Worm (Caenorhabditis elegans) whole organism, mixed stage, embryonic: ENCODE data around the gene tat-1.

ENCODE experiments used
- M03D4.4 ChIP-seq: sonication (generic microtip); optimal IDR thresholded peaks from 2 replicates; lab custom pipeline; 2017; ENCODE audit warnings: mild to moderate bottlenecking, missing genetic modification characterization, missing compliant biosample characterization
- bed-3 ChIP-seq: fragments of 200-800 bp; sonication (Bioruptor generic); optimal IDR thresholded peaks from 3 replicates; lab custom pipeline; 2018; ENCODE audit warnings: mild to moderate bottlenecking, missing genetic modification characterization, moderate library complexity, missing compliant biosample characterization
- ceh-43 ChIP-seq: fragments of 200-800 bp; sonication (Bioruptor generic); optimal IDR thresholded peaks from 2 replicates; lab custom pipeline; 2018; ENCODE audit warnings: mild to moderate bottlenecking, missing genetic modification characterization, moderate library complexity, missing compliant biosample characterization
- ceh-83 ChIP-seq: fragments of 200-800 bp; sonication (Bioruptor generic); optimal IDR thresholded peaks from 2 replicates; lab custom pipeline; 2018; ENCODE audit warnings: mild to moderate bottlenecking, missing genetic modification characterization, missing compliant biosample characterization
- ces-1 ChIP-seq: fragments of 150-350 bp; optimal IDR thresholded peaks from 2 replicates; lab custom pipeline; 2014; ENCODE audit warnings: missing biosample characterization, missing genetic modification reagents, missing genetic modification characterization
- cnd-1 ChIP-seq: fragments of 200-800 bp; sonication (Bioruptor generic); optimal IDR thresholded peaks from 2 replicates; lab custom pipeline; 2018; ENCODE audit warnings: mild to moderate bottlenecking, missing genetic modification characterization, missing compliant biosample characterization
- elt-1 ChIP-seq: sonication (generic microtip); optimal IDR thresholded peaks from 2 replicates; lab custom pipeline; 2017; ENCODE audit warnings: missing genetic modification characterization, mild to moderate bottlenecking, missing compliant biosample characterization, antibody characterized with exemption, moderate library complexity, borderline replicate concordance; ENCODE audit not compliant: insufficient read depth
- flh-1 ChIP-seq: fragments of 200-800 bp; sonication (Bioruptor generic); optimal IDR thresholded peaks from 2 replicates; lab custom pipeline; 2018; ENCODE audit warnings: mild to moderate bottlenecking, missing genetic modification characterization, moderate library complexity, missing compliant biosample characterization
- ham-2 ChIP-seq: fragments of 200-800 bp; sonication (Bioruptor generic); optimal IDR thresholded peaks from 2 replicates; lab custom pipeline; 2018; ENCODE audit warnings: mild to moderate bottlenecking, missing genetic modification characterization, missing compliant biosample characterization
- hlh-1 ChIP-seq: fragments of 150-350 bp; optimal IDR thresholded peaks from 2 replicates; lab custom pipeline; 2014; ENCODE audit warnings: missing biosample characterization, missing genetic modification reagents, missing genetic modification characterization
- lin-13 ChIP-seq: fragments of 150-350 bp; optimal IDR thresholded peaks from 2 replicates; lab custom pipeline; 2014; ENCODE audit warnings: missing biosample characterization, missing genetic modification characterization
- lin-32 ChIP-seq: fragments of 200-800 bp; sonication (Bioruptor generic); optimal IDR thresholded peaks from 2 replicates; lab custom pipeline; 2018; ENCODE audit warnings: mild to moderate bottlenecking, missing genetic modification characterization, missing compliant biosample characterization
- mab-5 ChIP-seq: fragments of 150-350 bp; optimal IDR thresholded peaks from 2 replicates; lab custom pipeline; 2014; ENCODE audit warnings: missing biosample characterization, missing genetic modification characterization
- mep-1 ChIP-seq: fragments of 150-350 bp; optimal IDR thresholded peaks from 2 replicates; lab custom pipeline; 2017; ENCODE audit warnings: missing biosample characterization, missing genetic modification reagents, missing genetic modification characterization, inconsistent platforms
- mls-2 ChIP-seq: sonication (generic microtip); optimal IDR thresholded peaks from 2 replicates; lab custom pipeline; 2016; ENCODE audit warnings: mild to moderate bottlenecking, missing genetic modification characterization, moderate library complexity, missing compliant biosample characterization
- nhr-12 ChIP-seq: fragments of 150-350 bp; optimal IDR thresholded peaks from 2 replicates; lab custom pipeline; 2014; ENCODE audit warnings: missing biosample characterization, missing genetic modification characterization
- nhr-2 ChIP-seq: fragments of 150-350 bp; optimal IDR thresholded peaks from 2 replicates; lab custom pipeline; 2014; ENCODE audit warnings: missing biosample characterization, missing genetic modification characterization
- nhr-237 ChIP-seq: fragments of 150-350 bp; optimal IDR thresholded peaks from 2 replicates; lab custom pipeline; 2014; ENCODE audit warnings: missing biosample characterization, missing genetic modification characterization
- nhr-28 ChIP-seq: fragments of 150-350 bp; optimal IDR thresholded peaks from 2 replicates; lab custom pipeline; 2014; ENCODE audit warnings: missing biosample characterization, missing genetic modification characterization
- pha-4 ChIP-seq: fragments of 150-350 bp; optimal IDR thresholded peaks from 2 replicates; lab custom pipeline; 2018; ENCODE audit warnings: missing biosample characterization, missing genetic modification reagents, missing genetic modification characterization
- sptf-1 ChIP-seq: sonication (generic microtip); optimal IDR thresholded peaks from 2 replicates; lab custom pipeline; 2017; ENCODE audit warnings: mild to moderate bottlenecking, missing genetic modification characterization, moderate library complexity, missing compliant biosample characterization
- tbx-8 ChIP-seq: fragments of 200-800 bp; sonication (Bioruptor generic); optimal IDR thresholded peaks from 2 replicates; lab custom pipeline; 2018; ENCODE audit warnings: mild to moderate bottlenecking, missing genetic modification characterization, moderate library complexity, missing compliant biosample characterization
- unc-120 ChIP-seq: sonication (generic microtip); optimal IDR thresholded peaks from 2 replicates; lab custom pipeline; 2017; ENCODE audit warnings: missing genetic modification characterization, missing compliant biosample characterization; ENCODE audit not compliant: poor library complexity, severe bottlenecking
- unc-39 ChIP-seq: fragments of 150-350 bp; optimal IDR thresholded peaks from 2 replicates; lab custom pipeline; 2014; ENCODE audit warnings: missing biosample characterization, missing genetic modification characterization
- unc-62 ChIP-seq: fragments of 150-350 bp; optimal IDR thresholded peaks from 2 replicates; lab custom pipeline; 2014; ENCODE audit warnings: missing biosample characterization, missing genetic modification reagents, missing genetic modification characterization
- zip-8 ChIP-seq: fragments of 150-350 bp; optimal IDR thresholded peaks from 2 replicates; lab custom pipeline; 2014; ENCODE audit warnings: missing biosample characterization, missing genetic modification characterization
- ztf-11 ChIP-seq: fragments of 150-350 bp; optimal IDR thresholded peaks from 2 replicates; lab custom pipeline; 2014; ENCODE audit warnings: missing biosample characterization, missing genetic modification characterization

tat-1 gene

ce11 chrIII:12421708-12422107, at the start of gene tat-1:
TSS of gene tat-1 (minus strand) at chrIII:12421718.
- TF ChIP-seq ceh-43 (GFP tag; lab: Kevin White, UChicago) (no peak), zip-8 (tag; lab: Kevin White, UChicago) (no peak), ces-1 (GFP tag; lab: Kevin White, UChicago) (no peak), hlh-1 (no peak), unc-39 (tag; lab: Kevin White, UChicago) (no peak), nhr-237 (tag; lab: Kevin White, UChicago) (no peak), tbx-8 (GFP tag; lab: Kevin White, UChicago) (no peak), bed-3 (no peak), unc-120 (tag; lab: Kevin White, UChicago) (no peak), cnd-1 (tag; lab: Kevin White, UChicago) (no peak), M03D4.4 (tag; lab: Kevin White, UChicago) (no peak), ham-2 (no peak), mab-5 (tag; lab: Kevin White, UChicago) (no peak), mls-2 (tag; lab: Kevin White, UChicago) (no peak), pha-4 (no peak), nhr-28 (tag; lab: Kevin White, UChicago) (no peak), unc-62 (no peak)

- TF ChIP-seq mep-1 (tag; lab: Kevin White, UChicago) (no peak), flh-1 (no peak), ceh-43 (GFP tag; lab: Kevin White, UChicago) (no peak), lin-32 (GFP tag; lab: Kevin White, UChicago) (no peak), sptf-1 (tag; lab: Kevin White, UChicago) (no peak), tbx-8 (GFP tag; lab: Kevin White, UChicago) (no peak), ceh-83 (GFP tag; lab: Kevin White, UChicago) (no peak), nhr-12 (tag; lab: Kevin White, UChicago) (no peak)
Measured at ce11 chrIII:12470589-12470988, 49.1 kb upstream of the tat-1 start.

ce11 chrIII:12469800-12470199, 48.3 kb upstream of the tat-1 start:
- TF ChIP-seq tbx-8 (GFP tag; lab: Kevin White, UChicago) (no peak), mls-2 (tag; lab: Kevin White, UChicago) (no peak), nhr-237 (tag; lab: Kevin White, UChicago) (no peak), unc-120 (tag; lab: Kevin White, UChicago) (no peak)

- TF ChIP-seq nhr-28 (tag; lab: Kevin White, UChicago) (no peak), cnd-1 (tag; lab: Kevin White, UChicago) (no peak), zip-8 (tag; lab: Kevin White, UChicago) (no peak), M03D4.4 (tag; lab: Kevin White, UChicago) (no peak)
Measured at ce11 chrIII:12468869-12469268, 47.4 kb upstream of the tat-1 start, which contains the start of gene Y49E10.29. TSS of gene Y49E10.29 (plus strand) at chrIII:12469169.

- TF ChIP-seq nhr-237 (tag; lab: Kevin White, UChicago): no peak
- no peak for TF ChIP-seq pha-4
- TF ChIP-seq bed-3: no peak
- no peak for TF ChIP-seq ztf-11 (tag; lab: Kevin White, UChicago)
- TF ChIP-seq nhr-2 (tag; lab: Kevin White, UChicago): no peak
- no peak for TF ChIP-seq elt-1
- no peak for TF ChIP-seq M03D4.4 (tag; lab: Kevin White, UChicago)
- TF ChIP-seq lin-13: no peak
- no peak for TF ChIP-seq nhr-12 (tag; lab: Kevin White, UChicago)
- TF ChIP-seq ham-2: no peak
- no peak for TF ChIP-seq flh-1
- TF ChIP-seq mab-5 (tag; lab: Kevin White, UChicago): no peak
Measured at ce11 chrIII:12466310-12466709, 44.8 kb upstream of the tat-1 start, which contains the start of gene pstk-1. TSS of gene pstk-1 (plus strand) at chrIII:12466610.

- TF ChIP-seq bed-3 (no peak), nhr-28 (tag; lab: Kevin White, UChicago) (no peak)
Measured at ce11 chrIII:12458970-12459369, 37.5 kb upstream of the tat-1 start.
